Worm (Caenorhabditis elegans): ENCODE results near the gene ascc-1.

ascc-1 gene

ce11 chrII:73892-74291, 16.4 kb downstream of the ascc-1 start:
- no peak for TF ChIP-seq F13H6.1 (tag; optimal IDR thresholded peaks at IDR 0.05)
- no peak for TF ChIP-seq ceh-16 (tag; optimal IDR thresholded peaks at IDR 0.05)
- TF ChIP-seq nhr-237 (tag; optimal IDR thresholded peaks at IDR 0.05): no peak
- no peak for TF ChIP-seq ztf-4 (tag; optimal IDR thresholded peaks at IDR 0.05)
- no peak for TF ChIP-seq alr-1 (tag; optimal IDR thresholded peaks at IDR 0.05)
- no peak for TF ChIP-seq skn-1 (tag; optimal IDR thresholded peaks at IDR 0.05)
- TF ChIP-seq nhr-11 (tag; optimal IDR thresholded peaks at IDR 0.05): no peak
- no peak for TF ChIP-seq aly-2 (tag; optimal IDR thresholded peaks at IDR 0.05)
- TF ChIP-seq nhr-23 (tag; optimal IDR thresholded peaks at IDR 0.05): no peak
- no peak for TF ChIP-seq mab-5 (tag; optimal IDR thresholded peaks at IDR 0.05)

- TF ChIP-seq nhr-77 (tag; optimal IDR thresholded peaks at IDR 0.05) (no peak), nhr-129 (tag; optimal IDR thresholded peaks at IDR 0.05) (no peak), alr-1 (tag; optimal IDR thresholded peaks at IDR 0.05) (no peak), ceh-82 (tag; optimal IDR thresholded peaks at IDR 0.05) (no peak), mab-5 (tag; optimal IDR thresholded peaks at IDR 0.05) (no peak), Y55F3AM.14 (GFP tag; optimal IDR thresholded peaks at IDR 0.05) (no peak), snpc-4 (tag; optimal IDR thresholded peaks at IDR 0.05) (no peak), skn-1 (tag; optimal IDR thresholded peaks at IDR 0.05) (no peak), ama-1 (optimal IDR thresholded peaks at IDR 0.05) (no peak), elt-3 (tag; optimal IDR thresholded peaks at IDR 0.05) (no peak), R02D3.7 (tag; optimal IDR thresholded peaks at IDR 0.05) (no peak), nhr-237 (tag; optimal IDR thresholded peaks at IDR 0.05) (no peak), lin-11 (tag; optimal IDR thresholded peaks at IDR 0.05) (no peak)
Measured at ce11 chrII:75831-76230, 18.4 kb downstream of the ascc-1 start.

ce11 chrII:76662-77061, 19.2 kb downstream of the ascc-1 start:
- no peak for TF ChIP-seq nhr-11 (tag; optimal IDR thresholded peaks at IDR 0.05)
- TF ChIP-seq lin-11 (tag; optimal IDR thresholded peaks at IDR 0.05): no peak
- no peak for TF ChIP-seq skn-1 (tag; optimal IDR thresholded peaks at IDR 0.05)
- no peak for TF ChIP-seq unc-62 (GFP tag; optimal IDR thresholded peaks at IDR 0.05)
- TF ChIP-seq Y55F3AM.14 (GFP tag; optimal IDR thresholded peaks at IDR 0.05): no peak
- TF ChIP-seq fos-1 (tag; optimal IDR thresholded peaks at IDR 0.05): peak; percentile 66
- no peak for TF ChIP-seq lin-39 (tag; optimal IDR thresholded peaks at IDR 0.05)

ce11 chrII:79166-79565, 21.7 kb downstream of the ascc-1 start, which contains the start of gene C23H3.9:
Gene C23H3.9, minus strand, starts transcription at chrII:79266.
- TF ChIP-seq nhr-237 (tag; optimal IDR thresholded peaks at IDR 0.05) (no peak), sma-3 (GFP tag; optimal IDR thresholded peaks at IDR 0.05) (no peak), nhr-77 (tag; optimal IDR thresholded peaks at IDR 0.05) (no peak), lin-13 (GFP tag; optimal IDR thresholded peaks at IDR 0.05) (no peak), nhr-10 (tag; optimal IDR thresholded peaks at IDR 0.05) (no peak), egl-27 (tag; optimal IDR thresholded peaks at IDR 0.05) (no peak), aly-2 (tag; optimal IDR thresholded peaks at IDR 0.05) (no peak)

ce11 chrII:84134-84533, 26.7 kb downstream of the ascc-1 start, which contains the start of gene C50D2.6:
Gene C50D2.6, plus strand, starts transcription at chrII:84434.
- TF ChIP-seq ztf-1 (GFP tag; conservative IDR thresholded peaks at IDR 0.05) (no peak), nhr-23 (tag; optimal IDR thresholded peaks at IDR 0.05) (no peak)

ce11 chrII:86794-87193, 29.3 kb downstream of the ascc-1 start:
- TF ChIP-seq nhr-23 (tag; optimal IDR thresholded peaks at IDR 0.05): no peak
- TF ChIP-seq blmp-1 (tag; optimal IDR thresholded peaks at IDR 0.05; ENCODE audit: insufficient read depth): no peak
- TF ChIP-seq peb-1 (tag; optimal IDR thresholded peaks at IDR 0.05): no peak
- no peak for TF ChIP-seq nhr-10 (tag; optimal IDR thresholded peaks at IDR 0.05)
- no peak for TF ChIP-seq ama-1 (optimal IDR thresholded peaks at IDR 0.05)
- TF ChIP-seq fos-1 (tag; optimal IDR thresholded peaks at IDR 0.05): no peak
- no peak for TF ChIP-seq ceh-16 (tag; optimal IDR thresholded peaks at IDR 0.05)
- no peak for TF ChIP-seq elt-1 (tag; optimal IDR thresholded peaks at IDR 0.05)
- no peak for TF ChIP-seq ZK546.5 (tag; optimal IDR thresholded peaks at IDR 0.05)
- no peak for TF ChIP-seq nhr-77 (tag; optimal IDR thresholded peaks at IDR 0.05)
- TF ChIP-seq sma-9 (GFP tag; optimal IDR thresholded peaks at IDR 0.05): no peak
- no peak for TF ChIP-seq sma-9 (tag; optimal IDR thresholded peaks at IDR 0.05)
- TF ChIP-seq lin-11 (tag; optimal IDR thresholded peaks at IDR 0.05): no peak
- TF ChIP-seq ztf-11 (tag; optimal IDR thresholded peaks at IDR 0.05): no peak
- TF ChIP-seq F13H6.1 (tag; optimal IDR thresholded peaks at IDR 0.05): no peak
- TF ChIP-seq nhr-11 (tag; optimal IDR thresholded peaks at IDR 0.05): no peak

Measured in whole organism, L2 larva.